Worm (Caenorhabditis elegans): ENCODE measurements around the gene srsx-17.
A peak's percentile ranks its signal among the peaks of the same experiment; 100 is the strongest.

srsx-17 gene

ce11 chrV:5917707-5918106 lies 9.7 kb upstream of the srsx-17 start, which contains the start of gene lrpr-1 (continued):
- TF ChIP-seq hmg-1.2 (GFP tag; IDR thresholded peaks at IDR 0.05) (no peak; the same call in 1 of the 2 replicates), somi-1 (GFP tag; optimal IDR thresholded peaks at IDR 0.05) (peak; percentile 16), ccch-3 (GFP tag; optimal IDR thresholded peaks at IDR 0.05) (peak; percentile 73), mcd-1 (GFP tag; IDR thresholded peaks at IDR 0.05) (no peak; the same call in 1 of the 2 replicates), snpc-1.1 (tag; optimal IDR thresholded peaks at IDR 0.05; ENCODE audit: insufficient read depth) (no peak), snpc-3.4 (tag; optimal IDR thresholded peaks at IDR 0.05) (peak; percentile 42), T26A5.8 (tag; optimal IDR thresholded peaks at IDR 0.05) (no peak), ceh-100 (GFP tag; IDR thresholded peaks at IDR 0.05) (peak; percentile 67)

ce11 chrV:5919887-5920286 lies 7.6 kb upstream of the srsx-17 start, which contains the start of gene C04E6.12:
Gene C04E6.12, minus strand, starts transcription at chrV:5919987.
- TF ChIP-seq egl-18 (GFP tag; IDR thresholded peaks at IDR 0.05), result no peak
- no peak for TF ChIP-seq Y53G8AR.9 (GFP tag; conservative IDR thresholded peaks at IDR 0.05)
- TF ChIP-seq snpc-1.1 (tag; optimal IDR thresholded peaks at IDR 0.05; ENCODE audit: insufficient read depth), result no peak
- TF ChIP-seq nhr-179 (tag; optimal IDR thresholded peaks at IDR 0.05), result no peak
- TF ChIP-seq B0336.3 (GFP tag; IDR thresholded peaks at IDR 0.05), result no peak
- no peak for TF ChIP-seq attf-3 (GFP tag; conservative IDR thresholded peaks at IDR 0.05)
- TF ChIP-seq sea-2 (GFP tag; IDR thresholded peaks at IDR 0.05), result no peak
- no peak for TF ChIP-seq rec-8 (tag; optimal IDR thresholded peaks at IDR 0.05)
- no peak for TF ChIP-seq ceh-79 (tag; optimal IDR thresholded peaks at IDR 0.05)
- TF ChIP-seq lin-35 (GFP tag; optimal IDR thresholded peaks at IDR 0.05), result no peak
- TF ChIP-seq ztf-6 (GFP tag; IDR thresholded peaks at IDR 0.05), result no peak
- TF ChIP-seq snpc-1.3 (tag; optimal IDR thresholded peaks at IDR 0.05; ENCODE audit: insufficient read depth), result no peak
- TF ChIP-seq let-607 (tag; optimal IDR thresholded peaks at IDR 0.05), result no peak

- TF ChIP-seq hlh-12 (tag; optimal IDR thresholded peaks at IDR 0.05) (no peak), C06A6.2 (GFP tag; conservative IDR thresholded peaks at IDR 0.05) (no peak), lsy-27 (tag; optimal IDR thresholded peaks at IDR 0.05; ENCODE audit: borderline replicate concordance, insufficient read depth) (no peak), Y53G8AR.9 (GFP tag; conservative IDR thresholded peaks at IDR 0.05) (no peak), ama-1 (optimal IDR thresholded peaks at IDR 0.05) (no peak), ama-1 (GFP tag; optimal IDR thresholded peaks at IDR 0.05) (no peak), rpc-1 (optimal IDR thresholded peaks at IDR 0.05) (no peak), rpc-1 (tag; optimal IDR thresholded peaks at IDR 0.05) (no peak), ztf-28 (GFP tag; IDR thresholded peaks at IDR 0.05) (no peak), F52B5.7 (tag; optimal IDR thresholded peaks at IDR 0.05) (no peak), somi-1 (GFP tag; optimal IDR thresholded peaks at IDR 0.05) (no peak), nfya-2 (GFP tag; IDR thresholded peaks at IDR 0.05) (no peak), atf-7 (tag; optimal IDR thresholded peaks at IDR 0.05) (no peak)
Observed at ce11 chrV:5921761-5922160, 5.7 kb upstream of the srsx-17 start.

- no peak for TF ChIP-seq ets-4 (GFP tag; optimal IDR thresholded peaks at IDR 0.05)
- no peak for TF ChIP-seq madf-6 (GFP tag; IDR thresholded peaks at IDR 0.05)
- no peak for TF ChIP-seq atf-7 (tag; optimal IDR thresholded peaks at IDR 0.05)
- TF ChIP-seq F39B2.1 (GFP tag; IDR thresholded peaks at IDR 0.05), result no peak
- no peak for TF ChIP-seq lag-1 (GFP tag; IDR thresholded peaks at IDR 0.05)
- no peak for TF ChIP-seq pha-4 (tag; optimal IDR thresholded peaks at IDR 0.05)
- TF ChIP-seq ztf-6 (GFP tag; IDR thresholded peaks at IDR 0.05), result no peak
- TF ChIP-seq Y79H2A.3 (GFP tag; conservative IDR thresholded peaks at IDR 0.05), result no peak
- no peak for TF ChIP-seq mes-4 (tag; optimal IDR thresholded peaks at IDR 0.05)
- TF ChIP-seq sea-2 (GFP tag; IDR thresholded peaks at IDR 0.05), result no peak
- TF ChIP-seq attf-3 (GFP tag; conservative IDR thresholded peaks at IDR 0.05), result no peak
- TF ChIP-seq mcd-1 (GFP tag; IDR thresholded peaks at IDR 0.05), result no peak
- TF ChIP-seq ekl-4 (GFP tag; IDR thresholded peaks at IDR 0.05), result no peak
- TF ChIP-seq chd-7 (tag; optimal IDR thresholded peaks at IDR 0.05), result no peak
- no peak for TF ChIP-seq egrh-3 (GFP tag; IDR thresholded peaks at IDR 0.05)
- no peak for TF ChIP-seq let-526 (GFP tag; IDR thresholded peaks at IDR 0.05)
- TF ChIP-seq nfyb-1 (GFP tag; IDR thresholded peaks at IDR 0.05), result no peak
Observed at ce11 chrV:5922236-5922635, 5.2 kb upstream of the srsx-17 start, which contains the start of gene srsx-18. Gene srsx-18, plus strand, starts transcription at chrV:5922536.

All from whole organism, young adult.